Worm (Caenorhabditis elegans): ENCODE data around the gene col-140.

The col-140 gene

DNA sequence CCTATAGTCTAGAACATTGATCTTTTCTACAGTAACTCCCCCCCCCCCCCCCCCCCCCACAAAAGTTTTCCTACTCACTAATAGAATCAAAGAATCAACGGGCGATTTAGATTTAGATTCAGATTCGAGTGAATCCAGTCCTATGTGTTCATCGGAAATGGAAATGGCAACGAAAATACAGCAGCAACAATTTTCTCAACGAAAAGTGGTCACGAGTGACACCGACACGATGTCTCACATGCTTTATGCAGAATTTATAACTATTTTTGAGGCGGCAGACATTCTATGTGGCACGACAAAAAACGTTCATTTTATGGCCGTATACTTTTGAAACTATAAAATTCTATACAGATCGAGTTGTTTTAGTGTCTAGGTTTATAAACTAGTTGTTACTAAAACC, 8.5 kb upstream of the col-140 start:
- TF ChIP-seq nhr-25 (tag; optimal IDR thresholded peaks at IDR 0.05), result peak; percentile 24
- TF ChIP-seq unc-39 (tag; optimal IDR thresholded peaks at IDR 0.05), result no peak

DNA sequence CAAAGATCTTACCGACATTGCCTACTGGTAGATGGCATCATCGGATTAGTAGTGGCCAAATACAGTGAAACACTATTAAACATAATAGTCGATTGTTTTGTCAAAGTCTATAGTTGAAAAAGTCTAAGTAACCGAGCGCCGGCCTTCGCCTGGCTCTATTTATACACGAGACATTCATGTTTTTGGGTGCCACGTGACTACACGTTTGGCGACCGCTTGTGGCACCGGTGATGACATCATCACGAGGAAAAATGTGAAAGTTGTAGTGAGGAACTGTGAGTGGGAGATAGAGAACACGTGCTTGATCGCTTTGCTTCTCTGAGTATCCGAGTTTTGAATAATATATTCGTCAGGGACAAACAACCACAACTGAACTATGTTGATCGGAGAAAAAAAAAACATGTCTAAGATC, 7.7 kb upstream of the col-140 start:
- TF ChIP-seq nhr-129 (tag; optimal IDR thresholded peaks at IDR 0.05), result peak; percentile 89
- TF ChIP-seq egl-27 (tag; optimal IDR thresholded peaks at IDR 0.05), result peak; percentile 37
- peak; percentile 62 for TF ChIP-seq ceh-16 (tag; optimal IDR thresholded peaks at IDR 0.05)
- TF ChIP-seq ama-1 (optimal IDR thresholded peaks at IDR 0.05), result peak; percentile 90
- peak; percentile 96 for TF ChIP-seq nhr-25 (tag; optimal IDR thresholded peaks at IDR 0.05)
- TF ChIP-seq nhr-21 (tag; optimal IDR thresholded peaks at IDR 0.05), result peak; percentile 69
- TF ChIP-seq fos-1 (tag; optimal IDR thresholded peaks at IDR 0.05), result peak; percentile 30
- TF ChIP-seq ztf-4 (tag; optimal IDR thresholded peaks at IDR 0.05), result peak; percentile 79
- no peak for TF ChIP-seq nhr-10 (tag; optimal IDR thresholded peaks at IDR 0.05)
- no peak for TF ChIP-seq elt-3 (tag; optimal IDR thresholded peaks at IDR 0.05)
- no peak for TF ChIP-seq ceh-82 (tag; optimal IDR thresholded peaks at IDR 0.05)
- TF ChIP-seq lin-11 (tag; optimal IDR thresholded peaks at IDR 0.05), result peak; percentile 60
- peak; percentile 84 for TF ChIP-seq sma-3 (GFP tag; optimal IDR thresholded peaks at IDR 0.05)
- TF ChIP-seq crh-2 (tag; optimal IDR thresholded peaks at IDR 0.05), result peak; percentile 77
- peak; percentile 78 for TF ChIP-seq sem-4 (tag; optimal IDR thresholded peaks at IDR 0.05)
- peak; percentile 89 for TF ChIP-seq F13H6.1 (tag; optimal IDR thresholded peaks at IDR 0.05)
- no peak for TF ChIP-seq nhr-11 (tag; optimal IDR thresholded peaks at IDR 0.05)
- TF ChIP-seq blmp-1 (tag; optimal IDR thresholded peaks at IDR 0.05; ENCODE audit: insufficient read depth), result peak; percentile 95
- TF ChIP-seq nhr-6 (tag; optimal IDR thresholded peaks at IDR 0.05), result peak; percentile 35
- no peak for TF ChIP-seq nhr-237 (tag; optimal IDR thresholded peaks at IDR 0.05)
- peak; percentile 68 for TF ChIP-seq Y55F3AM.14 (GFP tag; optimal IDR thresholded peaks at IDR 0.05)
- peak; percentile 61 to 68 for TF ChIP-seq mdl-1 (tag; optimal IDR thresholded peaks at IDR 0.05)
- peak; percentile 96 for TF ChIP-seq sma-9 (GFP tag; optimal IDR thresholded peaks at IDR 0.05)
- no peak for TF ChIP-seq sma-9 (tag; optimal IDR thresholded peaks at IDR 0.05)
- peak in 1 of 2 experiments; percentile 73 for TF ChIP-seq lsy-2 (tag; optimal IDR thresholded peaks at IDR 0.05)
- no peak for TF ChIP-seq elt-1 (tag; optimal IDR thresholded peaks at IDR 0.05)
- peak; percentile 87 for TF ChIP-seq C34F6.9 (tag; optimal IDR thresholded peaks at IDR 0.05)
- peak; percentile 66 for TF ChIP-seq gmeb-1 (tag; optimal IDR thresholded peaks at IDR 0.05)
- no peak for TF ChIP-seq mab-5 (tag; optimal IDR thresholded peaks at IDR 0.05)

DNA sequence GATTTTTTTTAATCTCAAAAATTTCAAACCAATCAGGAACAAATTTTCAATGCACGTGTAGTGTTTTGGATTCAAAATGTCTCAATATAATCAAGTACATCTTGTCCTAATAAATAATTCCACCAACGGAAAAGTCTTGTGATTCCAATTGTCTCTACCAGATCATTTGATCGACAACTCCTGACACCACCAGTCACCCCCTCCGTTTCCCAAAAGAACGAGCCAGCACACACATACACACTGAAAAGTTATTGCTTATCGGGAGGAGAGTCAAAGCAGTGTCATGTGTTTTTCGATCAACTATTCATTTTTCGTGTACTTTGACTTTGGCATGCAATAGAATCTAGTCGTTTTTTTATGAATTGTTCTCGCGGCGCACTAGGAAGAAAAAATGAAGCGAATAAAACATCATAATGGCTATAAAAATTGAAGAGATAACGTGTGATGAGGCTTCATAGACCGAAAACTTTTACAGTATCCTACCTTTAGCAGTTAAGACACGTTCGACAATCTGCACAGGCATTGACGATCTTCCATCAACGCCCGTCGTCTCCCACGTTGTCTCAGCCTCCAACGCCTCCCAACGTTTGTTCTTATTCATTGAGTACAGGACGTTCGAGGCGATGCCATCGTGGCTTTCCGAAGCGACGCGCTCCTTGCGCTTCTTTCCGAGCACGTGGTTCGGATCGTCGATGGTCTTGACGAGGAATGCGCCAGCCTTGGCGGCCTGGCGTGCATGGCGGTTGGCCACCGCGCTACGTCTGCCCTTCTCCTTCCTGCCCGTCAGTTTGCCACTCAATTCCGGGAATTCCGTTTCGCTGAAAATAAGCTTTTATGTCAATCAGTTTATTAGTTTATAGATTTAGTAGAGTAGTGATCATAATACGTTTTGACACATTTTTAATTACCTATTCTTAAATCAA, 7.0 kb upstream of the col-140 start:
- TF ChIP-seq R02D3.7 (tag; optimal IDR thresholded peaks at IDR 0.05), result no peak
- TF ChIP-seq lsy-2 (tag; optimal IDR thresholded peaks at IDR 0.05), result peak in 1 of 2 experiments; percentile 59
- TF ChIP-seq unc-55 (GFP tag; optimal IDR thresholded peaks at IDR 0.05), result no peak
- TF ChIP-seq gmeb-1 (tag; optimal IDR thresholded peaks at IDR 0.05), result peak; percentile 68
- peak in 1 of 2 experiments; percentile 31 for TF ChIP-seq mdl-1 (tag; optimal IDR thresholded peaks at IDR 0.05)
- peak; percentile 73 for TF ChIP-seq sma-9 (GFP tag; optimal IDR thresholded peaks at IDR 0.05)
- TF ChIP-seq sma-9 (tag; optimal IDR thresholded peaks at IDR 0.05), result no peak
- no peak for TF ChIP-seq nhr-237 (tag; optimal IDR thresholded peaks at IDR 0.05)
- no peak for TF ChIP-seq unc-39 (tag; optimal IDR thresholded peaks at IDR 0.05)
- peak; percentile 17 for TF ChIP-seq mab-5 (tag; optimal IDR thresholded peaks at IDR 0.05)
- no peak for TF ChIP-seq unc-62 (GFP tag; optimal IDR thresholded peaks at IDR 0.05)
- TF ChIP-seq ZK546.5 (tag; optimal IDR thresholded peaks at IDR 0.05), result no peak
- TF ChIP-seq dmd-4 (tag; optimal IDR thresholded peaks at IDR 0.05), result no peak
- TF ChIP-seq lin-11 (tag; optimal IDR thresholded peaks at IDR 0.05), result peak; percentile 48
- TF ChIP-seq nhr-129 (tag; optimal IDR thresholded peaks at IDR 0.05), result peak; percentile 90
- TF ChIP-seq crh-2 (tag; optimal IDR thresholded peaks at IDR 0.05), result peak; percentile 73
- TF ChIP-seq sma-3 (GFP tag; optimal IDR thresholded peaks at IDR 0.05), result peak; percentile 32
- TF ChIP-seq C34F6.9 (tag; optimal IDR thresholded peaks at IDR 0.05), result peak; percentile 60
- peak; percentile 22 for TF ChIP-seq fos-1 (tag; optimal IDR thresholded peaks at IDR 0.05)
- no peak for TF ChIP-seq ceh-16 (tag; optimal IDR thresholded peaks at IDR 0.05)
- TF ChIP-seq ama-1 (optimal IDR thresholded peaks at IDR 0.05), result peak; percentile 85
- no peak for TF ChIP-seq ztf-11 (tag; optimal IDR thresholded peaks at IDR 0.05)

All from whole organism, L2 larva.